Fruit fly (Drosophila melanogaster) whole organism: ENCODE measurements around the gene Ilp8.

Experiments used
- EcR ChIP-seq, 2 experiments: fragments of >200 bp; optimal IDR thresholded peaks; 2 replicates each; lab custom pipeline; 2017; ENCODE audit warnings: missing biosample characterization in 2 of 2, missing genetic modification characterization in 2 of 2, missing genetic modification reagents in 2 of 2
- psq ChIP-seq: fragments of >200 bp; optimal IDR thresholded peaks from 2 replicates; lab custom pipeline; 2017

- TF ChIP-seq EcR (GFP tag; optimal IDR thresholded peaks at IDR 0.05; lab: Kevin White, UChicago), result no peak
- TF ChIP-seq psq, result no peak
Observed at dm6 chr3L:17004218-17004759, 27.6 kb downstream of the Ilp8 start.
